Fruit fly (Drosophila melanogaster) whole organism, embryonic: ENCODE results near the gene Zip89B.
A peak's percentile ranks its signal among the peaks of the same experiment; 100 is the strongest.

Source experiments
- BtbVII ChIP-seq: fragments of 200-800 bp; sonication (Bioruptor generic); optimal IDR thresholded peaks from 3 replicates; lab custom pipeline; 2017; ENCODE audit warnings: missing biosample characterization, mild to moderate bottlenecking, missing genetic modification characterization
- CG1233 ChIP-seq: fragments of 200-800 bp; sonication (Bioruptor generic); optimal IDR thresholded peaks from 4 replicates; lab custom pipeline; 2018; ENCODE audit warnings: missing biosample characterization, mild to moderate bottlenecking, missing genetic modification characterization
- CG12391 ChIP-seq: fragments of 200-800 bp; sonication (Bioruptor generic); optimal IDR thresholded peaks from 3 replicates; lab custom pipeline; 2018; ENCODE audit warnings: missing biosample characterization, mild to moderate bottlenecking, missing genetic modification characterization, moderate library complexity
- CG12769 ChIP-seq: fragments of 200-800 bp; sonication (Bioruptor generic); optimal IDR thresholded peaks from 2 replicates; lab custom pipeline; 2019; ENCODE audit warnings: missing biosample characterization, mild to moderate bottlenecking, missing genetic modification characterization, moderate library complexity
- CG1529 ChIP-seq: fragments of 200-800 bp; sonication (Bioruptor generic); optimal IDR thresholded peaks from 3 replicates; lab custom pipeline; 2018; ENCODE audit warnings: missing biosample characterization, missing genetic modification characterization
- CG17328 ChIP-seq: fragments of 200-800 bp; sonication (Bioruptor generic); IDR thresholded peaks from 2 replicates; pipeline ENCODE4 v1.3.6; 2022; ENCODE audit warnings: missing biosample characterization, missing genetic modification characterization
- CG2120 ChIP-seq: fragments of 200-800 bp; sonication (Bioruptor generic); optimal IDR thresholded peaks from 3 replicates; lab custom pipeline; 2016; ENCODE audit warnings: missing biosample characterization, missing genetic modification characterization
- CG32772 ChIP-seq: fragments of 200-800 bp; sonication (Bioruptor generic); IDR thresholded peaks from 2 replicates; pipeline ENCODE4 v1.3.6; 2022; ENCODE audit warnings: missing biosample characterization, missing genetic modification characterization
- CG3726 ChIP-seq: fragments of 200-800 bp; sonication (Bioruptor generic); IDR thresholded peaks from 3 replicates; pipeline ENCODE4, ENCODE4 v1.3.6; 2022; ENCODE audit warnings: missing biosample characterization, missing genetic modification characterization
- CG42726 ChIP-seq: fragments of 200-800 bp; sonication (Bioruptor generic); IDR thresholded peaks from 2 replicates; pipeline ENCODE4 v1.3.6; 2022; ENCODE audit warnings: missing biosample characterization, missing genetic modification characterization; ENCODE audit not compliant: partially characterized antibody
- CG6813 ChIP-seq: fragments of 200-800 bp; sonication (Bioruptor generic); optimal IDR thresholded peaks from 2 replicates; lab custom pipeline; 2017; ENCODE audit warnings: missing biosample characterization, missing genetic modification characterization, mild to moderate bottlenecking, moderate library complexity, missing genetic modification reagents
- CG6854 ChIP-seq: fragments of 200-800 bp; sonication (Bioruptor generic); optimal IDR thresholded peaks from 3 replicates; lab custom pipeline; 2017; ENCODE audit warnings: missing biosample characterization, mild to moderate bottlenecking, missing genetic modification characterization
- CG7839 ChIP-seq: fragments of 200-800 bp; sonication (Bioruptor generic); optimal IDR thresholded peaks from 3 replicates; lab custom pipeline; 2018; ENCODE audit warnings: missing biosample characterization, mild to moderate bottlenecking, missing genetic modification characterization, moderate library complexity
- CG8359 ChIP-seq: fragments of 200-800 bp; sonication (Bioruptor generic); optimal IDR thresholded peaks from 2 replicates; lab custom pipeline; 2017; ENCODE audit warnings: missing biosample characterization, mild to moderate bottlenecking, missing genetic modification characterization, borderline replicate concordance
- Dbx ChIP-seq: fragments of 200-800 bp; sonication (Bioruptor generic); IDR thresholded peaks from 3 replicates; pipeline ENCODE4 v1.3.6; 2022; ENCODE audit warnings: missing biosample characterization, missing genetic modification characterization
- Lim3 ChIP-seq: fragments of 200-800 bp; sonication (Bioruptor generic); IDR thresholded peaks from 2 replicates; pipeline ENCODE4 v1.3.6; 2022; ENCODE audit warnings: missing biosample characterization, missing genetic modification characterization
- Med ChIP-seq: fragments of 200-800 bp; sonication (Bioruptor generic); peaks from one replicate; lab custom pipeline; 2016; ENCODE audit warnings: missing biosample characterization, missing genetic modification characterization, mild to moderate bottlenecking, inconsistent platforms, moderate library complexity
- Pdp1 ChIP-seq, 2 experiments: fragments of 200-800 bp; sonication (Bioruptor generic); optimal IDR thresholded peaks; 3 replicates each; lab custom pipeline; 2016; ENCODE audit warnings: missing biosample characterization in 2 of 2, missing genetic modification characterization in 2 of 2, mild to moderate bottlenecking in 1 of 2, moderate library complexity in 1 of 2
- Trl ChIP-seq, 3 experiments: fragments of >200 bp in 2 of 3; fragments of 200-800 bp in 1 of 3; sonication (Bioruptor generic) in 1 of 3; optimal IDR thresholded peaks; 2 replicates in 1 of 3; 3 replicates in 2 of 3; lab custom pipeline; 2016 to 2017; ENCODE audit warnings: missing biosample characterization in 1 of 3, missing genetic modification characterization in 1 of 3
- abd-A ChIP-seq: fragments of 200-800 bp; sonication (Bioruptor generic); optimal IDR thresholded peaks from 3 replicates; lab custom pipeline; 2019; ENCODE audit warnings: missing biosample characterization, mild to moderate bottlenecking, missing genetic modification characterization, moderate library complexity
- cad ChIP-seq: fragments of >200 bp; optimal IDR thresholded peaks from 2 replicates; lab custom pipeline; 2017; ENCODE audit warnings: missing biosample characterization, missing genetic modification characterization
- cato ChIP-seq: fragments of 200-800 bp; sonication (Bioruptor generic); optimal IDR thresholded peaks from 2 replicates; lab custom pipeline; 2016; ENCODE audit warnings: missing biosample characterization, missing genetic modification characterization, borderline replicate concordance
- chinmo ChIP-seq: fragments of 200-800 bp; sonication (Bioruptor generic); IDR thresholded peaks from 4 replicates; pipeline ENCODE4 v1.3.6; 2022; ENCODE audit warnings: missing biosample characterization, missing genetic modification characterization; ENCODE audit not compliant: partially characterized antibody
- crc ChIP-seq: fragments of 200-800 bp; sonication (Bioruptor generic); optimal IDR thresholded peaks from 2 replicates; lab custom pipeline; 2016; ENCODE audit warnings: missing biosample characterization, missing genetic modification characterization
- dpn ChIP-seq, 2 experiments: fragments of 200-800 bp; sonication (Bioruptor generic); optimal IDR thresholded peaks; 3 replicates each; lab custom pipeline; 2016; ENCODE audit warnings: missing biosample characterization in 2 of 2, missing genetic modification characterization in 2 of 2
- ewg ChIP-seq: fragments of 200-800 bp; sonication (Bioruptor generic); optimal IDR thresholded peaks from 3 replicates; lab custom pipeline; 2017; ENCODE audit warnings: mild to moderate bottlenecking, missing biosample characterization, missing genetic modification reagents, missing genetic modification characterization
- gcm ChIP-seq: fragments of 200-800 bp; sonication (Bioruptor generic); optimal IDR thresholded peaks from 2 replicates; lab custom pipeline; 2019; ENCODE audit warnings: missing biosample characterization, mild to moderate bottlenecking, missing genetic modification characterization, moderate library complexity
- gro ChIP-seq: fragments of 200-800 bp; sonication (Bioruptor generic); optimal IDR thresholded peaks from 2 replicates; lab custom pipeline; 2016; ENCODE audit warnings: missing biosample characterization, missing genetic modification characterization
- gt ChIP-seq: fragments of 200-800 bp; sonication (Bioruptor generic); IDR thresholded peaks from 2 replicates; pipeline ENCODE4 v1.3.6; 2022; ENCODE audit warnings: missing biosample characterization, missing genetic modification characterization
- her ChIP-seq: fragments of 200-800 bp; sonication (Bioruptor generic); optimal IDR thresholded peaks from 2 replicates; lab custom pipeline; 2016; ENCODE audit warnings: missing biosample characterization, missing genetic modification characterization
- ind ChIP-seq: fragments of 200-800 bp; sonication (Bioruptor generic); optimal IDR thresholded peaks from 3 replicates; lab custom pipeline; 2016; ENCODE audit warnings: missing biosample characterization, missing genetic modification characterization
- jing ChIP-seq: fragments of 200-800 bp; sonication (Bioruptor generic); optimal IDR thresholded peaks from 2 replicates; lab custom pipeline; 2018; ENCODE audit warnings: missing biosample characterization, mild to moderate bottlenecking, missing genetic modification characterization
- kah ChIP-seq: fragments of 200-800 bp; sonication (Bioruptor generic); optimal IDR thresholded peaks from 2 replicates; lab custom pipeline; 2018; ENCODE audit warnings: missing biosample characterization, mild to moderate bottlenecking, missing genetic modification characterization
- kni ChIP-seq: fragments of 200-800 bp; sonication (Bioruptor generic); optimal IDR thresholded peaks from 3 replicates; lab custom pipeline; 2017; ENCODE audit warnings: mild to moderate bottlenecking, missing biosample characterization, missing genetic modification reagents, missing genetic modification characterization
- maf-S ChIP-seq: fragments of 200-800 bp; sonication (Bioruptor generic); optimal IDR thresholded peaks from 2 replicates; lab custom pipeline; 2016; ENCODE audit warnings: missing biosample characterization, missing genetic modification characterization
- nau ChIP-seq: fragments of 200-800 bp; sonication (Bioruptor generic); optimal IDR thresholded peaks from 3 replicates; lab custom pipeline; 2017; ENCODE audit warnings: missing biosample characterization, mild to moderate bottlenecking, missing genetic modification characterization, missing genetic modification reagents
- onecut ChIP-seq: fragments of 200-800 bp; sonication (Bioruptor generic); IDR thresholded peaks from 2 replicates; pipeline ENCODE4 v1.3.6; 2022; ENCODE audit warnings: missing biosample characterization, missing genetic modification characterization
- pan ChIP-seq, 4 experiments: fragments of >200 bp in 3 of 4; fragments of 200-800 bp in 1 of 4; sonication (Bioruptor generic) in 1 of 4; optimal IDR thresholded peaks in 3 of 4; IDR thresholded peaks in 1 of 4; 2 replicates each; pipeline versions ENCODE4 v1.3.6 to Lab custom; 2017 to 2022; ENCODE audit warnings: missing biosample characterization in 2 of 4, missing genetic modification characterization in 2 of 4, mixed read lengths in 1 of 4
- peb ChIP-seq: fragments of 200-800 bp; sonication (Bioruptor generic); IDR thresholded peaks from 2 replicates; pipeline ENCODE4 v1.3.6; 2022; ENCODE audit warnings: missing biosample characterization, missing genetic modification characterization
- phol ChIP-seq: fragments of 200-800 bp; sonication (Bioruptor generic); optimal IDR thresholded peaks from 3 replicates; lab custom pipeline; 2018; ENCODE audit warnings: missing biosample characterization, mild to moderate bottlenecking, missing genetic modification characterization, moderate library complexity
- pita ChIP-seq: fragments of 200-800 bp; sonication (Bioruptor generic); optimal IDR thresholded peaks from 2 replicates; lab custom pipeline; 2017; ENCODE audit warnings: missing biosample characterization, mild to moderate bottlenecking, missing genetic modification characterization
- pros ChIP-seq: fragments of 200-800 bp; sonication (Bioruptor generic); optimal IDR thresholded peaks from 3 replicates; lab custom pipeline; 2019; ENCODE audit warnings: missing biosample characterization, mild to moderate bottlenecking, missing genetic modification characterization, moderate library complexity
- schlank ChIP-seq: fragments of 200-800 bp; sonication (Bioruptor generic); optimal IDR thresholded peaks from 2 replicates; lab custom pipeline; 2018; ENCODE audit warnings: missing biosample characterization, mild to moderate bottlenecking, missing genetic modification characterization
- scrt ChIP-seq: fragments of 200-800 bp; sonication (Bioruptor generic); optimal IDR thresholded peaks from 2 replicates; lab custom pipeline; 2018; ENCODE audit warnings: missing biosample characterization, mild to moderate bottlenecking, missing genetic modification characterization, moderate library complexity
- sens ChIP-seq: fragments of 200-800 bp; sonication (Bioruptor generic); peaks from one replicate; lab custom pipeline; 2016; ENCODE audit warnings: missing biosample characterization, missing genetic modification characterization
- sens-2 ChIP-seq: fragments of 200-800 bp; sonication (Bioruptor generic); IDR thresholded peaks from 2 replicates; pipeline ENCODE4 v1.3.6; 2022; ENCODE audit warnings: missing biosample characterization, missing genetic modification characterization
- sim ChIP-seq: fragments of 200-800 bp; sonication (Bioruptor generic); IDR thresholded peaks from 2 replicates; pipeline ENCODE4 v1.3.6; 2022; ENCODE audit warnings: missing biosample characterization, missing genetic modification characterization
- sr ChIP-seq: fragments of 200-800 bp; sonication (Bioruptor generic); IDR thresholded peaks from 3 replicates; pipeline ENCODE4 v1.3.6; 2022; ENCODE audit warnings: missing biosample characterization, missing genetic modification characterization
- ssp ChIP-seq: fragments of 200-800 bp; sonication (Bioruptor generic); IDR thresholded peaks from 2 replicates; pipeline ENCODE4 v1.3.6; 2022; ENCODE audit warnings: missing biosample characterization, missing genetic modification characterization
- unpg ChIP-seq: fragments of 200-800 bp; sonication (Bioruptor generic); optimal IDR thresholded peaks from 3 replicates; lab custom pipeline; 2018; ENCODE audit warnings: missing biosample characterization, mild to moderate bottlenecking, missing genetic modification characterization, moderate library complexity

Gene Zip89B

DNA sequence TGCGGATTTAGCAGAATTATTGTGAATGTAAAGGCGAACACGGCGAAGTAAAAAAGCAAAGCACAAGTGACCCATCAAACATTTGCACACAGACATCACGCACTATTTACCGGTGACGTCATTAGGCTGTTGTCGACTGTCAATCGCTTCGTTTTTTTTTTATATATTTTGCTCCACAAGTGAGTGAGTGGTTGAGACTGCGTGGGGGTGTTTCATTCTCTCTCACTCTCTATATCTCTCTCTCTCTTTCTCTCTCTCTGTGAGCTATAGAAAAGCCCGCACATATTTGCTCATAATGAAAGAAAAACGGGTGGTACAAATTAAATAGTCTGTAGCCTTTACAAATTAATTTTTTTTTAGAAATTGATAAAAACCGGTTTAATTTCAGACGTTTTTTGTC, 28.0 kb upstream of the Zip89B start:
- TF ChIP-seq CG7839 (tag; lab: Kevin White, UChicago) (no peak), pita (GFP tag; lab: Kevin White, UChicago) (no peak), cato (GFP tag; lab: Kevin White, UChicago) (no peak), dpn (GFP tag; optimal IDR thresholded peaks at IDR 0.05; lab: Kevin White, UChicago) (no peak), sr (peak; percentile 96), abd-A (tag; lab: Kevin White, UChicago) (peak; percentile 80), CG1529 (no peak), CG1233 (no peak), phol (tag; lab: Kevin White, UChicago) (no peak), CG6813 (GFP tag; lab: Kevin White, UChicago) (no peak), crc (GFP tag; lab: Kevin White, UChicago) (no peak), CG2120 (GFP tag; lab: Kevin White, UChicago) (no peak), sim (GFP tag; lab: Robert Waterston, UW) (0 out of 2 replicates have a peak, but pooled peaks have one; percentile 19), gro (GFP tag; lab: Kevin White, UChicago) (peak; percentile 25), BtbVII (GFP tag; lab: Kevin White, UChicago) (peak; percentile 34), kni (GFP tag; lab: Kevin White, UChicago) (no peak), Med (GFP tag; lab: Kevin White, UChicago) (peak; percentile 41), maf-S (no peak), CG42726 (GFP tag; lab: Robert Waterston, UW) (no peak), her (GFP tag; lab: Kevin White, UChicago) (no peak), gt (GFP tag; lab: Robert Waterston, UW) (no peak), sens-2 (GFP tag; lab: Robert Waterston, UW) (no peak), ssp (GFP tag; lab: Robert Waterston, UW) (no peak), Lim3 (no peak), Trl (optimal IDR thresholded peaks at IDR 0.05; lab: Kevin White, UChicago) (peak; percentile 48 to 79), Trl (GFP tag; optimal IDR thresholded peaks at IDR 0.05; lab: Kevin White, UChicago) (no peak), CG32772 (GFP tag; lab: Robert Waterston, UW) (0 out of 2 replicates have a peak, but pooled peaks have one; percentile 32), pros (GFP tag; lab: Kevin White, UChicago) (peak; percentile 8), cad (GFP tag; lab: Kevin White, UChicago) (no peak), gcm (peak; percentile 88), ewg (GFP tag; lab: Kevin White, UChicago) (peak; percentile 5), pan (optimal IDR thresholded peaks at IDR 0.05; lab: Kevin White, UChicago) (no peak), pan (GFP tag; optimal IDR thresholded peaks at IDR 0.05 in 1 of 2, IDR thresholded peaks at IDR 0.05 in 1 of 2) (no peak), scrt (GFP tag; lab: Kevin White, UChicago) (peak; percentile 68), schlank (tag; lab: Kevin White, UChicago) (no peak), unpg (GFP tag; lab: Kevin White, UChicago) (no peak), CG3726 (GFP tag; lab: Robert Waterston, UW) (no peak), onecut (no peak), ind (GFP tag; lab: Kevin White, UChicago) (no peak), CG12391 (tag; lab: Kevin White, UChicago) (no peak), CG8359 (GFP tag; lab: Kevin White, UChicago) (no peak), sens (peak; percentile 57), kah (GFP tag; lab: Kevin White, UChicago) (peak; percentile 65), peb (GFP tag; lab: Robert Waterston, UW) (no peak), Dbx (GFP tag; lab: Robert Waterston, UW) (no peak), CG17328 (no peak), nau (GFP tag; lab: Kevin White, UChicago) (peak; percentile 9), chinmo (GFP tag; lab: Robert Waterston, UW) (0 out of 4 replicates have a peak, but pooled peaks have one; percentile 35), jing (no peak), CG6854 (no peak), Pdp1 (GFP tag; optimal IDR thresholded peaks at IDR 0.05; lab: Kevin White, UChicago) (peak in 1 of 2 experiments; percentile 30), CG12769 (tag; lab: Kevin White, UChicago) (no peak)
